Fruit fly (Drosophila melanogaster) whole organism, embryonic: ENCODE measurements around the gene Cyp4d21.

Experiments
- Asciz ChIP-seq: fragments of 200-800 bp; sonication (Bioruptor generic); optimal IDR thresholded peaks from 2 replicates; lab custom pipeline; 2017; ENCODE audit warnings: missing biosample characterization, mild to moderate bottlenecking, missing genetic modification characterization, missing genetic modification reagents
- Blimp-1 ChIP-seq: fragments of 200-800 bp; sonication (Bioruptor generic); optimal IDR thresholded peaks from 3 replicates; lab custom pipeline; 2018; ENCODE audit warnings: missing biosample characterization, missing genetic modification characterization, mild to moderate bottlenecking, moderate library complexity, missing genetic modification reagents
- CG10147 ChIP-seq: fragments of 200-800 bp; sonication (Bioruptor generic); optimal IDR thresholded peaks from 2 replicates; lab custom pipeline; 2019; ENCODE audit warnings: missing biosample characterization, mild to moderate bottlenecking, missing genetic modification characterization, moderate library complexity
- CG10543 ChIP-seq: fragments of 200-800 bp; sonication (Bioruptor generic); optimal IDR thresholded peaks from 3 replicates; lab custom pipeline; 2017; ENCODE audit warnings: missing biosample characterization, mild to moderate bottlenecking, missing genetic modification characterization, moderate library complexity
- CG10959 ChIP-seq: fragments of 200-800 bp; sonication (Bioruptor generic); IDR thresholded peaks from 2 replicates; pipeline ENCODE4 v1.3.6; 2022; ENCODE audit warnings: missing biosample characterization, missing genetic modification characterization
- CG12769 ChIP-seq: fragments of 200-800 bp; sonication (Bioruptor generic); optimal IDR thresholded peaks from 2 replicates; lab custom pipeline; 2019; ENCODE audit warnings: missing biosample characterization, mild to moderate bottlenecking, missing genetic modification characterization, moderate library complexity
- CG15011 ChIP-seq: fragments of 200-800 bp; sonication (Bioruptor generic); optimal IDR thresholded peaks from 3 replicates; lab custom pipeline; 2018; ENCODE audit warnings: missing biosample characterization, mild to moderate bottlenecking, missing genetic modification characterization
- CG1529 ChIP-seq: fragments of 200-800 bp; sonication (Bioruptor generic); optimal IDR thresholded peaks from 3 replicates; lab custom pipeline; 2018; ENCODE audit warnings: missing biosample characterization, missing genetic modification characterization
- CG15601 ChIP-seq: fragments of 200-800 bp; sonication (Bioruptor generic); optimal IDR thresholded peaks from 3 replicates; lab custom pipeline; 2019; ENCODE audit warnings: missing biosample characterization, mild to moderate bottlenecking, missing genetic modification characterization, moderate library complexity
- CG3065 ChIP-seq: fragments of 200-800 bp; sonication (Bioruptor generic); optimal IDR thresholded peaks from 2 replicates; lab custom pipeline; 2016; ENCODE audit warnings: missing biosample characterization, missing genetic modification characterization
- CG4328 ChIP-seq: fragments of 200-800 bp; sonication (Bioruptor generic); optimal IDR thresholded peaks from 3 replicates; lab custom pipeline; 2017; ENCODE audit warnings: missing biosample characterization, missing genetic modification reagents, missing genetic modification characterization
- CG6175 ChIP-seq: fragments of 200-800 bp; sonication (Bioruptor generic); IDR thresholded peaks from 3 replicates; pipeline ENCODE4 v1.3.6; 2022; ENCODE audit warnings: missing biosample characterization, missing genetic modification characterization
- CG6254 ChIP-seq: fragments of 200-800 bp; sonication (Bioruptor generic); optimal IDR thresholded peaks from 3 replicates; lab custom pipeline; 2017; ENCODE audit warnings: mild to moderate bottlenecking, missing biosample characterization, missing genetic modification reagents, missing genetic modification characterization
- Camta ChIP-seq: fragments of 200-800 bp; sonication (Bioruptor generic); optimal IDR thresholded peaks from 2 replicates; lab custom pipeline; 2016; ENCODE audit warnings: missing biosample characterization, missing genetic modification characterization
- Dll ChIP-seq: fragments of 200-800 bp; sonication (Bioruptor generic); IDR thresholded peaks from 4 replicates; pipeline ENCODE4 v1.3.6; 2022; ENCODE audit warnings: missing biosample characterization, missing genetic modification characterization; ENCODE audit not compliant: partially characterized antibody
- Elba2 ChIP-seq: fragments of 200-800 bp; sonication (Bioruptor generic); optimal IDR thresholded peaks from 3 replicates; lab custom pipeline; 2016; ENCODE audit warnings: missing biosample characterization, missing genetic modification characterization
- Ets65A ChIP-seq: fragments of 200-800 bp; sonication (Bioruptor generic); peaks from one replicate; lab custom pipeline; 2016; ENCODE audit warnings: missing biosample characterization, missing genetic modification characterization
- HmgD ChIP-seq: fragments of 200-800 bp; sonication (Bioruptor generic); optimal IDR thresholded peaks from 3 replicates; lab custom pipeline; 2016; ENCODE audit warnings: missing biosample characterization, missing genetic modification characterization
- Med ChIP-seq: fragments of 200-800 bp; sonication (Bioruptor generic); peaks from one replicate; lab custom pipeline; 2016; ENCODE audit warnings: missing biosample characterization, missing genetic modification characterization, mild to moderate bottlenecking, inconsistent platforms, moderate library complexity
- NFAT ChIP-seq: fragments of 200-800 bp; sonication (Bioruptor generic); IDR thresholded peaks from 2 replicates; pipeline ENCODE4 v1.3.6; 2022; ENCODE audit warnings: missing biosample characterization, missing genetic modification characterization
- Oaz ChIP-seq: fragments of 200-800 bp; sonication (Bioruptor generic); IDR thresholded peaks from 2 replicates; pipeline ENCODE4 v1.3.6; 2022; ENCODE audit warnings: missing biosample characterization, missing genetic modification characterization
- Ssrp ChIP-seq: fragments of 200-800 bp; sonication (Bioruptor generic); optimal IDR thresholded peaks from 2 replicates; lab custom pipeline; 2018; ENCODE audit warnings: missing biosample characterization, mild to moderate bottlenecking, missing genetic modification characterization, moderate library complexity
- Taf1 ChIP-seq: fragments of 200-800 bp; sonication (Bioruptor generic); IDR thresholded peaks from 2 replicates; pipeline ENCODE4 v1.3.6; 2022; ENCODE audit warnings: missing biosample characterization, missing genetic modification characterization
- abd-A ChIP-seq: fragments of 200-800 bp; sonication (Bioruptor generic); optimal IDR thresholded peaks from 3 replicates; lab custom pipeline; 2019; ENCODE audit warnings: missing biosample characterization, mild to moderate bottlenecking, missing genetic modification characterization, moderate library complexity
- chif ChIP-seq, 2 experiments: fragments of 200-800 bp; sonication (Bioruptor generic); optimal IDR thresholded peaks; 3 replicates each; lab custom pipeline; 2016; ENCODE audit warnings: missing biosample characterization in 2 of 2, missing genetic modification characterization in 2 of 2
- crol ChIP-seq: fragments of 200-800 bp; sonication (Bioruptor generic); IDR thresholded peaks from 2 replicates; pipeline ENCODE4 v1.3.6; 2022; ENCODE audit warnings: missing biosample characterization, missing genetic modification characterization
- ftz-f1 ChIP-seq: fragments of 200-800 bp; sonication (Bioruptor generic); optimal IDR thresholded peaks from 2 replicates; lab custom pipeline; 2016; ENCODE audit warnings: missing biosample characterization, missing genetic modification characterization
- gro ChIP-seq: fragments of 200-800 bp; sonication (Bioruptor generic); optimal IDR thresholded peaks from 2 replicates; lab custom pipeline; 2016; ENCODE audit warnings: missing biosample characterization, missing genetic modification characterization
- lov ChIP-seq, 2 experiments: fragments of 200-800 bp in 1 of 2; fragments of >200 bp in 1 of 2; sonication (Bioruptor generic) in 1 of 2; IDR thresholded peaks in 1 of 2; optimal IDR thresholded peaks in 1 of 2; 2 replicates in 1 of 2; 3 replicates in 1 of 2; pipeline versions ENCODE4 v1.3.6 to Lab custom; 2017 to 2022; ENCODE audit warnings: missing biosample characterization in 1 of 2, missing genetic modification characterization in 1 of 2
- nau ChIP-seq: fragments of 200-800 bp; sonication (Bioruptor generic); optimal IDR thresholded peaks from 3 replicates; lab custom pipeline; 2017; ENCODE audit warnings: missing biosample characterization, mild to moderate bottlenecking, missing genetic modification characterization, missing genetic modification reagents
- nom ChIP-seq: fragments of 200-800 bp; sonication (Bioruptor generic); optimal IDR thresholded peaks from 2 replicates; lab custom pipeline; 2017; ENCODE audit warnings: missing biosample characterization, missing genetic modification characterization, mild to moderate bottlenecking, moderate library complexity, missing genetic modification reagents
- oc ChIP-seq: fragments of 200-800 bp; sonication (Bioruptor generic); optimal IDR thresholded peaks from 2 replicates; lab custom pipeline; 2018; ENCODE audit warnings: missing biosample characterization, mild to moderate bottlenecking, missing genetic modification characterization, moderate library complexity
- org-1 ChIP-seq: fragments of 200-800 bp; sonication (Bioruptor generic); optimal IDR thresholded peaks from 2 replicates; lab custom pipeline; 2017; ENCODE audit warnings: missing biosample characterization, missing genetic modification characterization
- pho ChIP-seq: fragments of 200-800 bp; sonication (Bioruptor generic); optimal IDR thresholded peaks from 2 replicates; lab custom pipeline; 2016; ENCODE audit warnings: missing biosample characterization, missing genetic modification characterization
- sd ChIP-seq: fragments of 200-800 bp; sonication (Bioruptor generic); optimal IDR thresholded peaks from 3 replicates; lab custom pipeline; 2018; ENCODE audit warnings: missing biosample characterization, mild to moderate bottlenecking, missing genetic modification characterization, moderate library complexity
- sim ChIP-seq: fragments of 200-800 bp; sonication (Bioruptor generic); IDR thresholded peaks from 2 replicates; pipeline ENCODE4 v1.3.6; 2022; ENCODE audit warnings: missing biosample characterization, missing genetic modification characterization
- slou ChIP-seq: fragments of 200-800 bp; sonication (Bioruptor generic); optimal IDR thresholded peaks from 3 replicates; lab custom pipeline; 2016; ENCODE audit warnings: missing biosample characterization, missing genetic modification characterization
- ssp ChIP-seq: fragments of 200-800 bp; sonication (Bioruptor generic); IDR thresholded peaks from 2 replicates; pipeline ENCODE4 v1.3.6; 2022; ENCODE audit warnings: missing biosample characterization, missing genetic modification characterization
- zfh1 ChIP-seq: fragments of 200-800 bp; sonication (Bioruptor generic); IDR thresholded peaks from 3 replicates; pipeline ENCODE4 v1.3.6; 2022; ENCODE audit warnings: missing biosample characterization, missing genetic modification characterization

The Cyp4d21 gene

dm6 chr2L:7572839-7573546, 32.4 kb upstream of the Cyp4d21 start:
- TF ChIP-seq CG1529 (GFP tag; lab: Kevin White, UChicago) (no peak), Ets65A (peak; percentile 39), Oaz (GFP tag; lab: Robert Waterston, UW) (0 out of 2 replicates have a peak, but pooled peaks have one; percentile 23), pho (no peak), CG15011 (GFP tag; lab: Kevin White, UChicago) (no peak), CG12769 (peak; percentile 55), gro (peak; percentile 62), sim (GFP tag; lab: Robert Waterston, UW) (no peak), Med (GFP tag; lab: Kevin White, UChicago) (peak; percentile 69), ftz-f1 (peak; percentile 9), CG3065 (GFP tag; lab: Kevin White, UChicago) (no peak), slou (GFP tag; lab: Kevin White, UChicago) (no peak), crol (GFP tag; lab: Robert Waterston, UW) (peak; percentile 74), Dll (no peak), CG6254 (GFP tag; lab: Kevin White, UChicago) (no peak), lov (optimal IDR thresholded peaks at IDR 0.05; lab: Kevin White, UChicago) (no peak), lov (GFP tag; IDR thresholded peaks at IDR 0.05; lab: Robert Waterston, UW) (no peak), ssp (no peak), CG15601 (no peak), CG6175 (GFP tag; lab: Robert Waterston, UW) (peak; percentile 58; the same call in 1 of the 3 replicates), NFAT (GFP tag; lab: Robert Waterston, UW) (peak; percentile 38; the same call in 1 of the 2 replicates), Asciz (no peak), CG10543 (GFP tag; lab: Kevin White, UChicago) (peak; percentile 18), chif (GFP tag; optimal IDR thresholded peaks at IDR 0.05; lab: Kevin White, UChicago) (no peak), CG4328 (GFP tag; lab: Kevin White, UChicago) (peak; percentile 21), Elba2 (GFP tag; lab: Kevin White, UChicago) (no peak), org-1 (GFP tag; lab: Kevin White, UChicago) (no peak), Taf1 (no peak), Ssrp (tag; lab: Kevin White, UChicago) (no peak), nau (peak; percentile 1), CG10147 (GFP tag; lab: Kevin White, UChicago) (no peak), CG10959 (GFP tag; lab: Robert Waterston, UW) (no peak), HmgD (GFP tag; lab: Kevin White, UChicago) (no peak), abd-A (peak; percentile 62), sd (tag; lab: Kevin White, UChicago) (peak; percentile 8), Camta (GFP tag; lab: Kevin White, UChicago) (no peak)

- TF ChIP-seq crol (GFP tag; lab: Robert Waterston, UW), result peak; percentile 64
- TF ChIP-seq Blimp-1 (GFP tag; lab: Kevin White, UChicago), result peak; percentile 68
- TF ChIP-seq oc (tag; lab: Kevin White, UChicago), result peak; percentile 12
- peak; percentile 75 for TF ChIP-seq nom (GFP tag; lab: Kevin White, UChicago)
- peak; percentile 55 for TF ChIP-seq Med (GFP tag; lab: Kevin White, UChicago)
- peak; percentile 41 for TF ChIP-seq sd (tag; lab: Kevin White, UChicago)
- no peak for TF ChIP-seq zfh1 (GFP tag; lab: Robert Waterston, UW)
- TF ChIP-seq Camta (GFP tag; lab: Kevin White, UChicago), result no peak
Measured at dm6 chr2L:7573547-7573870, 31.9 kb upstream of the Cyp4d21 start.
